Worm (Caenorhabditis elegans): ENCODE measurements around the gene ZK105.3.

ZK105.3 gene

ce11 chrV:7672258-7672657 is 24.7 kb upstream of the ZK105.3 start, which contains the start of gene C12D5.4:
C12D5.4 (plus strand) TSS chrV:7672558.
- TF ChIP-seq rbr-2 (tag; optimal IDR thresholded peaks at IDR 0.05) (no peak), snpc-1.2 (GFP tag; IDR thresholded peaks at IDR 0.05) (no peak), tag-97 (GFP tag; IDR thresholded peaks at IDR 0.05) (no peak), zag-1 (tag; optimal IDR thresholded peaks at IDR 0.05) (no peak), cey-2 (tag; optimal IDR thresholded peaks at IDR 0.05; ENCODE audit: borderline replicate concordance, insufficient read depth) (no peak), lin-29 (GFP tag; IDR thresholded peaks at IDR 0.05) (no peak), mdt-29 (GFP tag; IDR thresholded peaks at IDR 0.05) (no peak), ztf-7 (tag; optimal IDR thresholded peaks at IDR 0.05) (no peak), egl-27 (tag; optimal IDR thresholded peaks at IDR 0.05) (no peak), F26F4.8 (GFP tag; conservative IDR thresholded peaks at IDR 0.05) (no peak), php-3 (GFP tag; IDR thresholded peaks at IDR 0.05) (no peak), aha-1 (tag) (no peak), nhr-76 (tag; optimal IDR thresholded peaks at IDR 0.05) (no peak), nhr-102 (tag; optimal IDR thresholded peaks at IDR 0.05) (no peak), spr-1 (tag; optimal IDR thresholded peaks at IDR 0.05) (no peak), aly-2 (tag; optimal IDR thresholded peaks at IDR 0.05) (no peak), tra-1 (GFP tag; IDR thresholded peaks at IDR 0.05) (no peak), pqm-1 (tag; optimal IDR thresholded peaks at IDR 0.05) (no peak), F10B5.3 (tag; optimal IDR thresholded peaks at IDR 0.05) (no peak), pha-4 (GFP tag; IDR thresholded peaks at IDR 0.05) (no peak), pha-4 (tag; optimal IDR thresholded peaks at IDR 0.05) (no peak)

DNA sequence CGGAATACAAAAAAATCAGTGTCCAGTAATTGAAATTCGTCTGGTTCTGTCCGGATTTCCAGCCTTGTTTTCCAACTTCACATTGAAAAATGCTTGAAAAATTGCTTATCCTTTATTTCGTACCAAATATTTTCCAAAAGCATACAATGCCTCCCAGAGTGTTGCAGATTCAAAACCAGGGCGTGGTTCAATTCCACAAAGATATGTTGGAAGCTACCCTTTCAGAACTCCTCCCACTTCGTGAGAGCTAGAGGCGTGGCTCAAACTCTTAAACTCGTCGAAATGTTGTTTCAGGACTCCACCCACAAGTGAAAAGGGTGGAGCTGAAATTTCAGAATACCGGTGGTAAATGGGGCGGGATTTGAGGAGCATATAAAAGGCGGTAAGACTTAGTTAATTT is 21.0 kb upstream of the ZK105.3 start, which contains the start of gene C12D5.3:
TSS of gene C12D5.3 (plus strand) at position 301 of the 400 bp plus-strand sequence.
- TF ChIP-seq skn-1 (tag; optimal IDR thresholded peaks at IDR 0.05) = no peak

- TF ChIP-seq daf-16 (GFP tag; optimal IDR thresholded peaks at IDR 0.05) (no peak), daf-16 (tag; optimal IDR thresholded peaks at IDR 0.05) (peak; percentile 88), madf-9 (GFP tag; conservative IDR thresholded peaks at IDR 0.05) (no peak), nhr-28 (tag; optimal IDR thresholded peaks at IDR 0.05) (peak; percentile 100), nhr-77 (tag; optimal IDR thresholded peaks at IDR 0.05) (peak; percentile 38), dmd-6 (GFP tag; IDR thresholded peaks at IDR 0.05) (no peak), hlh-11 (tag; optimal IDR thresholded peaks at IDR 0.05) (no peak), hif-1 (tag; optimal IDR thresholded peaks at IDR 0.05) (no peak), ceh-62 (tag; optimal IDR thresholded peaks at IDR 0.05) (no peak), F10B5.3 (tag; optimal IDR thresholded peaks at IDR 0.05) (no peak), nhr-48 (tag; optimal IDR thresholded peaks at IDR 0.05) (no peak), hlh-30 (tag; optimal IDR thresholded peaks at IDR 0.05; ENCODE audit: insufficient read depth) (no peak), skn-1 (tag; optimal IDR thresholded peaks at IDR 0.05) (no peak), cey-2 (tag; optimal IDR thresholded peaks at IDR 0.05; ENCODE audit: borderline replicate concordance, insufficient read depth) (no peak), dve-1 (tag; optimal IDR thresholded peaks at IDR 0.05; ENCODE audit: insufficient read depth) (peak; percentile 51), mxl-3 (GFP tag; optimal IDR thresholded peaks at IDR 0.05) (peak; percentile 15), vab-7 (GFP tag; IDR thresholded peaks at IDR 0.05) (no peak), Y48G9A.11 (GFP tag; IDR thresholded peaks at IDR 0.05) (no peak), pqm-1 (tag; optimal IDR thresholded peaks at IDR 0.05) (no peak), mxl-2 (GFP tag; conservative IDR thresholded peaks at IDR 0.05) (no peak), daf-19 (GFP tag; conservative IDR thresholded peaks at IDR 0.05) (no peak), ama-1 (optimal IDR thresholded peaks at IDR 0.05) (no peak), T20F7.1 (GFP tag; optimal IDR thresholded peaks at IDR 0.05) (no peak), mdl-1 (tag; optimal IDR thresholded peaks at IDR 0.05) (peak in 1 of 2 experiments; percentile 27), lin-15B (tag; optimal IDR thresholded peaks at IDR 0.05) (no peak), nhr-10 (tag; optimal IDR thresholded peaks at IDR 0.05) (no peak), unc-62 (GFP tag; optimal IDR thresholded peaks at IDR 0.05 in 1 of 2) (no peak), unc-62 (tag; optimal IDR thresholded peaks at IDR 0.05) (no peak)
Observed at ce11 chrV:7681388-7681787, 15.6 kb upstream of the ZK105.3 start, which contains the start of gene cyp-33A1. cyp-33A1 (minus strand) TSS chrV:7681459.

All from whole organism, L4 larva.